Fruit fly (Drosophila melanogaster): ENCODE data around the gene Sec71.

The Sec71 gene

dm6 chr2L:13835002-13835910 lies 41.9 kb downstream of the Sec71 start, which contains the start of the genes mRpS23 and CenG1A (continued):
- TF ChIP-seq CG34376 (GFP tag; optimal IDR thresholded peaks at IDR 0.05): peak; percentile 99
- peak; percentile 99 for TF ChIP-seq sqz (GFP tag; optimal IDR thresholded peaks at IDR 0.05)
- TF ChIP-seq salm (tag; optimal IDR thresholded peaks at IDR 0.05): peak; percentile 100
- peak; percentile 99 for TF ChIP-seq CG18764 (GFP tag; optimal IDR thresholded peaks at IDR 0.05)
- TF ChIP-seq Pdp1 (GFP tag; optimal IDR thresholded peaks at IDR 0.05): peak; percentile 99 to 100
- TF ChIP-seq CG1024 (GFP tag; IDR thresholded peaks at IDR 0.05): peak; percentile 99
- TF ChIP-seq CG12659 (GFP tag; optimal IDR thresholded peaks at IDR 0.05): peak; percentile 100
- peak; percentile 100 for TF ChIP-seq CG2875 (GFP tag; optimal IDR thresholded peaks at IDR 0.05)
- TF ChIP-seq ash1 (GFP tag; optimal IDR thresholded peaks at IDR 0.05): peak; percentile 99
- peak; percentile 100 for TF ChIP-seq CG4730 (GFP tag; IDR thresholded peaks at IDR 0.05)
- peak; percentile 99 for TF ChIP-seq CG1603 (tag; optimal IDR thresholded peaks at IDR 0.05)
- peak; percentile 100 for TF ChIP-seq CG1602 (GFP tag; optimal IDR thresholded peaks at IDR 0.05)
- peak; percentile 100 for TF ChIP-seq oc (tag; optimal IDR thresholded peaks at IDR 0.05)
- TF ChIP-seq Vsx1 (GFP tag; optimal IDR thresholded peaks at IDR 0.05): peak; percentile 99
- TF ChIP-seq CG13296 (GFP tag; optimal IDR thresholded peaks at IDR 0.05): peak; percentile 100
- peak; percentile 88 for TF ChIP-seq pzg (GFP tag; optimal IDR thresholded peaks at IDR 0.05)
- no peak for TF ChIP-seq cad (GFP tag; optimal IDR thresholded peaks at IDR 0.05)
- TF ChIP-seq CG10462 (GFP tag; optimal IDR thresholded peaks at IDR 0.05): peak; percentile 99
- peak; percentile 93 for TF ChIP-seq CG14965 (GFP tag; optimal IDR thresholded peaks at IDR 0.05; ENCODE audit: borderline replicate concordance)
- peak; percentile 74; the same call in 2 of the 3 replicates for TF ChIP-seq CG7963 (GFP tag; IDR thresholded peaks at IDR 0.05; ENCODE audit: partially characterized antibody)
- peak; percentile 100 for TF ChIP-seq CG6854 (GFP tag; optimal IDR thresholded peaks at IDR 0.05)
- peak; percentile 100 for TF ChIP-seq lab (GFP tag; optimal IDR thresholded peaks at IDR 0.05)
- TF ChIP-seq zfh1 (GFP tag; IDR thresholded peaks at IDR 0.05): peak; percentile 100
- TF ChIP-seq wek (GFP tag; optimal IDR thresholded peaks at IDR 0.05): peak; percentile 99
- peak; percentile 99 for TF ChIP-seq B-H2 (GFP tag; optimal IDR thresholded peaks at IDR 0.05)
- TF ChIP-seq CG8290 (GFP tag; optimal IDR thresholded peaks at IDR 0.05): peak; percentile 99
- peak; percentile 98 to 100 for TF ChIP-seq CG8290 (tag; optimal IDR thresholded peaks at IDR 0.05)
- peak; percentile 100 for TF ChIP-seq ap (GFP tag; IDR thresholded peaks at IDR 0.05)
- TF ChIP-seq sna (GFP tag; IDR thresholded peaks at IDR 0.05; ENCODE audit: partially characterized antibody): peak; percentile 85
- TF ChIP-seq dimm (GFP tag; IDR thresholded peaks at IDR 0.05): peak; percentile 99
- peak; percentile 94 for TF ChIP-seq stwl (tag; optimal IDR thresholded peaks at IDR 0.05)
- peak; percentile 100 for TF ChIP-seq tin (GFP tag; optimal IDR thresholded peaks at IDR 0.05)
- peak; percentile 85 for TF ChIP-seq Dip2 (GFP tag; IDR thresholded peaks at IDR 0.05)
- TF ChIP-seq hb (GFP tag; IDR thresholded peaks at IDR 0.05; ENCODE audit: partially characterized antibody): peak; percentile 83
- peak; percentile 99 for TF ChIP-seq CG11085 (GFP tag; IDR thresholded peaks at IDR 0.05)
- TF ChIP-seq dmrt99B (tag; optimal IDR thresholded peaks at IDR 0.05): peak; percentile 100
- TF ChIP-seq CG10366 (GFP tag; IDR thresholded peaks at IDR 0.05): peak; percentile 100
- peak; percentile 55 for TF ChIP-seq Sin3A (optimal IDR thresholded peaks at IDR 0.05)
- peak; percentile 79; the same call in 1 of the 2 replicates for TF ChIP-seq CG2129 (GFP tag; IDR thresholded peaks at IDR 0.05; ENCODE audit: partially characterized antibody)
- peak; percentile 100 for TF ChIP-seq sim (GFP tag; IDR thresholded peaks at IDR 0.05)
- peak; percentile 100 for TF ChIP-seq CG5245 (GFP tag; optimal IDR thresholded peaks at IDR 0.05)
- peak; percentile 100 for TF ChIP-seq H2.0 (GFP tag; IDR thresholded peaks at IDR 0.05)
- TF ChIP-seq HmgZ (tag; optimal IDR thresholded peaks at IDR 0.05): peak; percentile 100
- TF ChIP-seq zf30C (GFP tag; optimal IDR thresholded peaks at IDR 0.05): peak; percentile 60
- peak; percentile 95 for TF ChIP-seq CG17802 (tag; optimal IDR thresholded peaks at IDR 0.05)
- peak; percentile 52 to 78 for TF ChIP-seq crp (GFP tag; optimal IDR thresholded peaks at IDR 0.05)
- peak; percentile 100 for TF ChIP-seq CG17385 (GFP tag; optimal IDR thresholded peaks at IDR 0.05)
- peak; percentile 100 for TF ChIP-seq Ptx1 (GFP tag; IDR thresholded peaks at IDR 0.05)

All from whole organism, embryonic.